Fruit fly (Drosophila melanogaster) whole organism, embryonic: ENCODE results near the gene Ids.

Experiments used
- Atf6 ChIP-seq: fragments of 200-800 bp; sonication (Bioruptor generic); IDR thresholded peaks from 2 replicates; pipeline ENCODE4 v1.3.6; 2022; ENCODE audit warnings: missing biosample characterization, missing genetic modification characterization
- CG10979 ChIP-seq: fragments of 200-800 bp; sonication (Bioruptor generic); optimal IDR thresholded peaks from 2 replicates; lab custom pipeline; 2018; ENCODE audit warnings: missing biosample characterization, mild to moderate bottlenecking, missing genetic modification characterization, moderate library complexity
- CG11093 ChIP-seq: fragments of 200-800 bp; sonication (Bioruptor generic); IDR thresholded peaks from 3 replicates; pipeline ENCODE4 v1.3.6; 2022; ENCODE audit warnings: missing biosample characterization, missing genetic modification characterization
- CG15269 ChIP-seq: fragments of 200-800 bp; sonication (Bioruptor generic); optimal IDR thresholded peaks from 2 replicates; lab custom pipeline; 2018; ENCODE audit warnings: missing biosample characterization, mild to moderate bottlenecking, missing genetic modification characterization, moderate library complexity
- CG15479 ChIP-seq: fragments of 200-800 bp; sonication (Bioruptor generic); optimal IDR thresholded peaks from 3 replicates; lab custom pipeline; 2019; ENCODE audit warnings: missing biosample characterization, mild to moderate bottlenecking, missing genetic modification characterization, moderate library complexity
- CG16779 ChIP-seq: fragments of 200-800 bp; sonication (Bioruptor generic); IDR thresholded peaks from 2 replicates; pipeline ENCODE4 v1.3.6; 2022; ENCODE audit warnings: missing biosample characterization, missing genetic modification characterization
- CG17568 ChIP-seq: fragments of 200-800 bp; sonication (Bioruptor generic); optimal IDR thresholded peaks from 2 replicates; lab custom pipeline; 2018; ENCODE audit warnings: missing biosample characterization, mild to moderate bottlenecking, missing genetic modification characterization, moderate library complexity
- CG17802 ChIP-seq: fragments of 200-800 bp; sonication (Bioruptor generic); optimal IDR thresholded peaks from 2 replicates; lab custom pipeline; 2018; ENCODE audit warnings: missing biosample characterization, mild to moderate bottlenecking, missing genetic modification characterization, moderate library complexity
- CG18011 ChIP-seq: fragments of 200-800 bp; sonication (Bioruptor generic); optimal IDR thresholded peaks from 2 replicates; lab custom pipeline; 2017; ENCODE audit warnings: missing biosample characterization, missing genetic modification characterization, mild to moderate bottlenecking, moderate library complexity, missing genotype
- CG1832 ChIP-seq: fragments of 200-800 bp; sonication (Bioruptor generic); optimal IDR thresholded peaks from 2 replicates; lab custom pipeline; 2017; ENCODE audit warnings: missing biosample characterization, mild to moderate bottlenecking, missing genetic modification characterization, inconsistent platforms
- CG2116 ChIP-seq: fragments of 200-800 bp; sonication (Bioruptor generic); optimal IDR thresholded peaks from 3 replicates; lab custom pipeline; 2018; ENCODE audit warnings: missing biosample characterization, mild to moderate bottlenecking, missing genetic modification characterization
- CG30403 ChIP-seq: fragments of 200-800 bp; sonication (Bioruptor generic); optimal IDR thresholded peaks from 3 replicates; lab custom pipeline; 2016; ENCODE audit warnings: missing biosample characterization, missing genetic modification characterization
- CG4424 ChIP-seq: fragments of 200-800 bp; sonication (Bioruptor generic); optimal IDR thresholded peaks from 3 replicates; lab custom pipeline; 2016; ENCODE audit warnings: missing biosample characterization, missing genetic modification characterization
- CG5245 ChIP-seq: fragments of 200-800 bp; sonication (Bioruptor generic); optimal IDR thresholded peaks from 3 replicates; lab custom pipeline; 2016; ENCODE audit warnings: missing biosample characterization, missing genetic modification characterization
- CG6765 ChIP-seq: fragments of 200-800 bp; sonication (Bioruptor generic); optimal IDR thresholded peaks from 3 replicates; lab custom pipeline; 2017; ENCODE audit warnings: missing biosample characterization, mild to moderate bottlenecking, missing genetic modification characterization
- CG7963 ChIP-seq: fragments of 200-800 bp; sonication (Bioruptor generic); IDR thresholded peaks from 3 replicates; pipeline ENCODE4 v1.3.6; 2022; ENCODE audit warnings: missing biosample characterization, missing genetic modification characterization; ENCODE audit not compliant: partially characterized antibody
- CG7987 ChIP-seq: fragments of 200-800 bp; sonication (Bioruptor generic); optimal IDR thresholded peaks from 2 replicates; lab custom pipeline; 2018; ENCODE audit warnings: missing biosample characterization, mild to moderate bottlenecking, missing genetic modification characterization, moderate library complexity
- CG8388 ChIP-seq: fragments of 200-800 bp; sonication (Bioruptor generic); optimal IDR thresholded peaks from 2 replicates; lab custom pipeline; 2019; ENCODE audit warnings: missing biosample characterization, mild to moderate bottlenecking, missing genetic modification characterization, moderate library complexity
- CG9876 ChIP-seq: fragments of 200-800 bp; sonication (Bioruptor generic); optimal IDR thresholded peaks from 2 replicates; lab custom pipeline; 2016; ENCODE audit warnings: missing biosample characterization, missing genetic modification characterization
- CTCF ChIP-seq: fragments of 200-800 bp; sonication (Bioruptor generic); optimal IDR thresholded peaks from 2 replicates; lab custom pipeline; 2017; ENCODE audit warnings: missing biosample characterization, mild to moderate bottlenecking, missing genetic modification characterization, moderate library complexity
- CkIIα-i1 ChIP-seq: fragments of 200-800 bp; sonication (Bioruptor generic); IDR thresholded peaks from 2 replicates; pipeline ENCODE4 v1.3.6; 2022; ENCODE audit warnings: missing biosample characterization, missing genetic modification characterization
- D ChIP-seq, 2 experiments: fragments of 200-800 bp in 1 of 2; fragments of >200 bp in 1 of 2; sonication (Bioruptor generic) in 1 of 2; optimal IDR thresholded peaks; 2 replicates in 1 of 2; 3 replicates in 1 of 2; lab custom pipeline; 2017; ENCODE audit warnings: mild to moderate bottlenecking in 1 of 2, missing biosample characterization in 1 of 2, missing genetic modification characterization in 1 of 2, missing genetic modification reagents in 1 of 2
- Dfd ChIP-seq, 2 experiments: fragments of >200 bp; optimal IDR thresholded peaks; 2 replicates each; lab custom pipeline; 2017; ENCODE audit warnings: missing biosample characterization in 2 of 2, missing genetic modification characterization in 2 of 2
- GATAe ChIP-seq: fragments of 200-800 bp; sonication (Bioruptor generic); conservative IDR thresholded peaks from 2 replicates; pipeline ENCODE4 v1.3.6; 2022; ENCODE audit warnings: missing biosample characterization, missing genetic modification characterization
- Hr39 ChIP-seq: fragments of >200 bp; optimal IDR thresholded peaks from 2 replicates; lab custom pipeline; 2017
- Hr51 ChIP-seq, 2 experiments: fragments of 200-800 bp; sonication (Bioruptor generic); optimal IDR thresholded peaks; 2 replicates in 1 of 2; 3 replicates in 1 of 2; lab custom pipeline; 2016 to 2018; ENCODE audit warnings: missing biosample characterization in 2 of 2, missing genetic modification characterization in 2 of 2, mild to moderate bottlenecking in 1 of 2, moderate library complexity in 1 of 2
- MESR4 ChIP-seq: fragments of 200-800 bp; sonication (Bioruptor generic); optimal IDR thresholded peaks from 2 replicates; lab custom pipeline; 2018; ENCODE audit warnings: missing biosample characterization, mild to moderate bottlenecking, missing genetic modification characterization, moderate library complexity
- NK7.1 ChIP-seq: fragments of 200-800 bp; sonication (Bioruptor generic); optimal IDR thresholded peaks from 3 replicates; lab custom pipeline; 2016; ENCODE audit warnings: missing biosample characterization, missing genetic modification characterization
- PHDP ChIP-seq: fragments of 200-800 bp; sonication (Bioruptor generic); optimal IDR thresholded peaks from 3 replicates; lab custom pipeline; 2018; ENCODE audit warnings: missing biosample characterization, mild to moderate bottlenecking, missing genetic modification characterization, moderate library complexity
- Poxn ChIP-seq: fragments of 200-800 bp; sonication (Bioruptor generic); IDR thresholded peaks from 2 replicates; pipeline ENCODE4 v1.3.6; 2022; ENCODE audit warnings: missing biosample characterization, missing genetic modification characterization
- Rx ChIP-seq: fragments of 200-800 bp; sonication (Bioruptor generic); IDR thresholded peaks from 2 replicates; pipeline ENCODE4 v1.3.6; 2022; ENCODE audit warnings: missing biosample characterization, missing genetic modification characterization
- Tbp ChIP-seq: fragments of >200 bp; optimal IDR thresholded peaks from 2 replicates; lab custom pipeline; 2018; ENCODE audit warnings: missing biosample characterization, missing genetic modification characterization
- Vsx1 ChIP-seq: fragments of 200-800 bp; sonication (Bioruptor generic); optimal IDR thresholded peaks from 2 replicates; lab custom pipeline; 2017; ENCODE audit warnings: missing biosample characterization, mild to moderate bottlenecking, missing genetic modification characterization, missing genetic modification reagents
- Xbp1 ChIP-seq: fragments of 200-800 bp; sonication (Bioruptor generic); optimal IDR thresholded peaks from 3 replicates; lab custom pipeline; 2016; ENCODE audit warnings: missing biosample characterization, mild to moderate bottlenecking, missing genetic modification characterization
- al ChIP-seq: fragments of 200-800 bp; sonication (Bioruptor generic); IDR thresholded peaks from 2 replicates; pipeline ENCODE4 v1.3.6; 2022; ENCODE audit warnings: missing biosample characterization, missing genetic modification characterization
- bbx ChIP-seq: fragments of 200-800 bp; sonication (Bioruptor generic); IDR thresholded peaks from 2 replicates; pipeline ENCODE4 v1.3.6; 2022; ENCODE audit warnings: missing biosample characterization, missing genetic modification characterization; ENCODE audit not compliant: partially characterized antibody
- bowl ChIP-seq: fragments of 200-800 bp; sonication (Bioruptor generic); IDR thresholded peaks from 2 replicates; pipeline ENCODE4 v1.3.6; 2022; ENCODE audit warnings: missing biosample characterization, missing genetic modification characterization
- cg ChIP-seq: fragments of 200-800 bp; sonication (Bioruptor generic); optimal IDR thresholded peaks from 3 replicates; lab custom pipeline; 2019; ENCODE audit warnings: missing biosample characterization, mild to moderate bottlenecking, missing genetic modification characterization, moderate library complexity
- gem ChIP-seq: fragments of 200-800 bp; sonication (Bioruptor generic); optimal IDR thresholded peaks from 2 replicates; lab custom pipeline; 2019; ENCODE audit warnings: missing biosample characterization, mild to moderate bottlenecking, missing genetic modification characterization, moderate library complexity
- gt ChIP-seq: fragments of 200-800 bp; sonication (Bioruptor generic); IDR thresholded peaks from 2 replicates; pipeline ENCODE4 v1.3.6; 2022; ENCODE audit warnings: missing biosample characterization, missing genetic modification characterization
- nau ChIP-seq: fragments of 200-800 bp; sonication (Bioruptor generic); optimal IDR thresholded peaks from 3 replicates; lab custom pipeline; 2017; ENCODE audit warnings: missing biosample characterization, mild to moderate bottlenecking, missing genetic modification characterization, missing genetic modification reagents
- nerfin-1 ChIP-seq: fragments of 200-800 bp; sonication (Bioruptor generic); optimal IDR thresholded peaks from 3 replicates; lab custom pipeline; 2019; ENCODE audit warnings: missing biosample characterization, mild to moderate bottlenecking, missing genetic modification characterization, moderate library complexity
- onecut ChIP-seq: fragments of 200-800 bp; sonication (Bioruptor generic); IDR thresholded peaks from 2 replicates; pipeline ENCODE4 v1.3.6; 2022; ENCODE audit warnings: missing biosample characterization, missing genetic modification characterization
- sc ChIP-seq, 3 experiments: fragments of >200 bp in 2 of 3; fragments of 200-800 bp in 1 of 3; sonication (Bioruptor generic) in 1 of 3; optimal IDR thresholded peaks; 2 replicates in 2 of 3; 3 replicates in 1 of 3; lab custom pipeline; 2017; ENCODE audit warnings: mild to moderate bottlenecking in 1 of 3, missing biosample characterization in 1 of 3, missing genetic modification characterization in 1 of 3, missing genetic modification reagents in 1 of 3
- sr ChIP-seq: fragments of 200-800 bp; sonication (Bioruptor generic); IDR thresholded peaks from 3 replicates; pipeline ENCODE4 v1.3.6; 2022; ENCODE audit warnings: missing biosample characterization, missing genetic modification characterization
- stc ChIP-seq: fragments of 200-800 bp; sonication (Bioruptor generic); IDR thresholded peaks from 2 replicates; pipeline ENCODE4 v1.3.6; 2022; ENCODE audit warnings: missing biosample characterization, missing genetic modification characterization
- sug ChIP-seq: fragments of 200-800 bp; optimal IDR thresholded peaks from 2 replicates; lab custom pipeline; 2019; ENCODE audit warnings: missing biosample characterization, mild to moderate bottlenecking, missing genetic modification characterization, moderate library complexity
- tna ChIP-seq: fragments of 200-800 bp; sonication (Bioruptor generic); IDR thresholded peaks from 2 replicates; pipeline ENCODE4 v1.3.6; 2022; ENCODE audit warnings: missing biosample characterization, missing genetic modification characterization; ENCODE audit not compliant: partially characterized antibody
- wek ChIP-seq: fragments of 200-800 bp; sonication (Bioruptor generic); optimal IDR thresholded peaks from 3 replicates; lab custom pipeline; 2018; ENCODE audit warnings: missing biosample characterization, mild to moderate bottlenecking, missing genetic modification characterization, moderate library complexity
- yki ChIP-seq: fragments of >200 bp; optimal IDR thresholded peaks from 3 replicates; lab custom pipeline; 2018

The Ids gene

dm6 chr3L:3381869-3382488 is 3.9 kb downstream of the Ids start (continued):
- no peak for TF ChIP-seq bowl
- no peak for TF ChIP-seq CG6765 (GFP tag; lab: Kevin White, UChicago)
- no peak for TF ChIP-seq D (optimal IDR thresholded peaks at IDR 0.05; lab: Kevin White, UChicago)
- no peak for TF ChIP-seq D (GFP tag; optimal IDR thresholded peaks at IDR 0.05; lab: Kevin White, UChicago)
- no peak for TF ChIP-seq GATAe (GFP tag; lab: Robert Waterston, UW)
- peak in 1 of 2 experiments; percentile 63 for TF ChIP-seq Hr51 (GFP tag; optimal IDR thresholded peaks at IDR 0.05; lab: Kevin White, UChicago)
- TF ChIP-seq stc (GFP tag; lab: Robert Waterston, UW), result peak; percentile 43; the same call in 1 of the 2 replicates
- no peak for TF ChIP-seq CG9876 (GFP tag; lab: Kevin White, UChicago)
- no peak for TF ChIP-seq CG17568 (GFP tag; lab: Kevin White, UChicago)
- TF ChIP-seq CG5245 (GFP tag; lab: Kevin White, UChicago), result no peak
- no peak for TF ChIP-seq CG18011 (GFP tag; lab: Kevin White, UChicago)
- TF ChIP-seq CG4424 (GFP tag; lab: Kevin White, UChicago), result no peak
- TF ChIP-seq yki (lab: Kevin White, UChicago), result no peak
- TF ChIP-seq Hr39 (lab: Kevin White, UChicago), result no peak
- no peak for TF ChIP-seq Tbp
- TF ChIP-seq Poxn, result 0 out of 2 replicates have a peak, but pooled peaks have one; percentile 10
- no peak for TF ChIP-seq CG17802 (tag; lab: Kevin White, UChicago)
- TF ChIP-seq CG11093, result 0 out of 3 replicates have a peak, but pooled peaks have one; percentile 16
- no peak for TF ChIP-seq sug (tag; lab: Kevin White, UChicago)
- TF ChIP-seq cg (GFP tag; lab: Kevin White, UChicago), result no peak
- TF ChIP-seq CG2116 (GFP tag; lab: Kevin White, UChicago), result no peak
- no peak for TF ChIP-seq tna (GFP tag; lab: Robert Waterston, UW)
- no peak for TF ChIP-seq CG30403
- no peak for TF ChIP-seq nau (GFP tag; lab: Kevin White, UChicago)
- peak; percentile 49; the same call in 1 of the 2 replicates for TF ChIP-seq Rx (GFP tag; lab: Robert Waterston, UW)
- peak; percentile 35 for TF ChIP-seq CG8388 (GFP tag; lab: Kevin White, UChicago)
- peak; percentile 60 for TF ChIP-seq CG15269 (tag; lab: Kevin White, UChicago)
- peak; percentile 62 for TF ChIP-seq Atf6 (GFP tag; lab: Robert Waterston, UW)
- TF ChIP-seq gem, result peak; percentile 57
- no peak for TF ChIP-seq CG1832
- TF ChIP-seq Vsx1 (GFP tag; lab: Kevin White, UChicago), result no peak
- no peak for TF ChIP-seq CG15479 (GFP tag; lab: Kevin White, UChicago)
- no peak for TF ChIP-seq MESR4
- no peak for TF ChIP-seq NK7.1
- no peak for TF ChIP-seq Dfd (GFP tag; optimal IDR thresholded peaks at IDR 0.05; lab: Kevin White, UChicago)
- no peak for TF ChIP-seq sc (optimal IDR thresholded peaks at IDR 0.05; lab: Kevin White, UChicago)
- TF ChIP-seq sc (GFP tag; optimal IDR thresholded peaks at IDR 0.05; lab: Kevin White, UChicago), result no peak
- TF ChIP-seq CG7963 (GFP tag; lab: Robert Waterston, UW), result no peak
- no peak for TF ChIP-seq gt (GFP tag; lab: Robert Waterston, UW)
- no peak for TF ChIP-seq bbx
- TF ChIP-seq sr (GFP tag; lab: Robert Waterston, UW), result 0 out of 3 replicates have a peak, but pooled peaks have one; percentile 47
- TF ChIP-seq onecut (GFP tag; lab: Robert Waterston, UW), result peak; percentile 19
- TF ChIP-seq CTCF, result no peak
- TF ChIP-seq PHDP (tag; lab: Kevin White, UChicago), result peak; percentile 62
- TF ChIP-seq wek, result no peak
- TF ChIP-seq nerfin-1, result no peak
- no peak for TF ChIP-seq CG16779 (GFP tag; lab: Robert Waterston, UW)
- TF ChIP-seq al, result peak; percentile 75
- TF ChIP-seq CkIIα-i1 (GFP tag; lab: Robert Waterston, UW), result no peak
- peak; percentile 49 for TF ChIP-seq Xbp1 (GFP tag; lab: Kevin White, UChicago)
- no peak for TF ChIP-seq CG10979 (tag; lab: Kevin White, UChicago)
- no peak for TF ChIP-seq CG7987 (GFP tag; lab: Kevin White, UChicago)
